Worm (Caenorhabditis elegans) whole organism, midembryonic: ENCODE measurements around the gene srg-27.

ENCODE experiments used
- T22C8.4 ChIP-seq: fragments of 200-800 bp; sonication (Bioruptor generic); IDR thresholded peaks from 2 replicates; pipeline ENCODE4 v1.3.6; 2022; ENCODE audit warnings: missing genetic modification characterization, missing compliant biosample characterization
- cog-1 ChIP-seq: sonication (generic microtip); optimal IDR thresholded peaks from 2 replicates; lab custom pipeline; 2016; ENCODE audit warnings: missing genetic modification characterization, missing compliant biosample characterization
- flt-1 ChIP-seq: fragments of 200-800 bp; sonication (Bioruptor generic); IDR thresholded peaks from 2 replicates; pipeline ENCODE4 v1.3.6; 2022; ENCODE audit warnings: missing genetic modification characterization, missing compliant biosample characterization
- klf-2 ChIP-seq: fragments of 200-800 bp; sonication (Bioruptor generic); conservative IDR thresholded peaks from 2 replicates; pipeline ENCODE4 v1.3.6; 2022; ENCODE audit warnings: missing genetic modification reagents, missing genetic modification characterization, missing compliant biosample characterization
- med-1 ChIP-seq: sonication (generic microtip); optimal IDR thresholded peaks from 2 replicates; lab custom pipeline; 2017; ENCODE audit warnings: missing genetic modification characterization, mild to moderate bottlenecking, missing compliant biosample characterization, antibody characterized with exemption, missing genetic modification reagents; ENCODE audit not compliant: insufficient read depth
- tab-1 ChIP-seq: fragments of 200-800 bp; sonication (Bioruptor generic); IDR thresholded peaks from 2 replicates; pipeline ENCODE4 v1.3.6; 2022; ENCODE audit warnings: missing genetic modification characterization, missing compliant biosample characterization
- ztf-23 ChIP-seq: fragments of 200-800 bp; sonication (Bioruptor generic); IDR thresholded peaks from 2 replicates; pipeline ENCODE4 v1.3.6; 2022; ENCODE audit warnings: missing genetic modification reagents, missing genetic modification characterization, missing compliant biosample characterization
- ztf-29 ChIP-seq: fragments of 200-800 bp; sonication (Bioruptor generic); IDR thresholded peaks from 2 replicates; pipeline ENCODE4 v1.3.6; 2022; ENCODE audit warnings: missing genetic modification reagents, missing genetic modification characterization, missing compliant biosample characterization

DNA sequence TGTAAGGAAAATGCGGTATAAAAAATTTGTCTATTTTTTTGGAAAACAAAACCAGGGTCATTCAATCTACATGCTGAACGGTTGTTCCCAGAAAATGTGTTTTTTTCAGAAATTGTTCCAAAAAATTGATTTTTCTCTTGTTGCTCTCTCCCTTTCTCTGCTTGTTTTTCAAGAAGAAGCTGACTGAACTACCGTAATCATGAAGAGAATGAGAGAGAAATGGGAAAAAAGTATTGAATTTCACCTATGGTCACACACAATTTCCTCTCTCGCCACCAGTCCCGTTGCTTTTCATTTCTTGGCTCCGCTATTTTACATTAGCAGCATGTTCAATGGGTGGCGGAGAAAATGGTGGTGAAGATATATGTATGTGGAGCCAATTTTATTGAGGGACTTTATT lies 16.8 kb upstream of the srg-27 start:
- TF ChIP-seq flt-1 = no peak
- no peak for TF ChIP-seq ztf-29 (GFP tag; lab: Robert Waterston, UW)
- TF ChIP-seq cog-1 = no peak
- TF ChIP-seq ztf-23 (GFP tag; lab: Robert Waterston, UW) = no peak
- no peak for TF ChIP-seq tab-1 (GFP tag; lab: Robert Waterston, UW)
- TF ChIP-seq T22C8.4 (GFP tag; lab: Robert Waterston, UW) = no peak
- no peak for TF ChIP-seq klf-2 (GFP tag; lab: Robert Waterston, UW)
- TF ChIP-seq med-1 (GFP tag; lab: Kevin White, UChicago) = no peak
